Worm (Caenorhabditis elegans) whole organism, L2 larva: Measurements from ENCODE around the gene F22E5.8.
"Not testable (repeated sequence)": the region's sequence is repeated elsewhere in the genome, so short reads cannot be mapped to it uniquely, and the experiment has no call there.

ENCODE experiments used
- F13H6.1 ChIP-seq: sonication (generic microtip); optimal IDR thresholded peaks from 2 replicates; lab custom pipeline; 2016; ENCODE audit warnings: missing genetic modification characterization, missing compliant biosample characterization
- R02D3.7 ChIP-seq: fragments of 150-350 bp; optimal IDR thresholded peaks from 2 replicates; lab custom pipeline; 2014; ENCODE audit warnings: missing biosample characterization, missing genetic modification characterization
- Y55F3AM.14 ChIP-seq: fragments of 200-800 bp; sonication (Bioruptor generic); optimal IDR thresholded peaks from 2 replicates; lab custom pipeline; 2018; ENCODE audit warnings: mild to moderate bottlenecking, missing genetic modification characterization, missing compliant biosample characterization
- alr-1 ChIP-seq: fragments of 150-350 bp; optimal IDR thresholded peaks from 2 replicates; lab custom pipeline; 2014; ENCODE audit warnings: missing biosample characterization, missing genetic modification characterization
- aly-2 ChIP-seq: fragments of 150-350 bp; optimal IDR thresholded peaks from 2 replicates; lab custom pipeline; 2014; ENCODE audit warnings: missing biosample characterization, missing genetic modification characterization
- ama-1 ChIP-seq: fragments of 150-350 bp; optimal IDR thresholded peaks from 2 replicates; lab custom pipeline; 2018; ENCODE audit warnings: inconsistent platforms
- blmp-1 ChIP-seq: sonication (generic microtip); optimal IDR thresholded peaks from 2 replicates; lab custom pipeline; 2017; ENCODE audit warnings: missing genetic modification characterization, mild to moderate bottlenecking, missing compliant biosample characterization, antibody characterized with exemption, moderate library complexity; ENCODE audit not compliant: insufficient read depth
- ceh-16 ChIP-seq: fragments of 150-350 bp; optimal IDR thresholded peaks from 2 replicates; lab custom pipeline; 2014; ENCODE audit warnings: missing biosample characterization, missing genetic modification characterization
- crh-2 ChIP-seq: sonication (generic microtip); optimal IDR thresholded peaks from 2 replicates; lab custom pipeline; 2017; ENCODE audit warnings: missing biosample characterization, missing genetic modification characterization
- elt-3 ChIP-seq: sonication (generic microtip); optimal IDR thresholded peaks from 2 replicates; lab custom pipeline; 2017; ENCODE audit warnings: missing biosample characterization, missing genetic modification characterization
- fos-1 ChIP-seq: fragments of 150-350 bp; optimal IDR thresholded peaks from 2 replicates; lab custom pipeline; 2014; ENCODE audit warnings: missing biosample characterization, missing genetic modification characterization
- gmeb-1 ChIP-seq: fragments of 150-350 bp; optimal IDR thresholded peaks from 2 replicates; lab custom pipeline; 2014; ENCODE audit warnings: missing biosample characterization, missing genetic modification characterization
- nhr-10 ChIP-seq: sonication (generic microtip); optimal IDR thresholded peaks from 2 replicates; lab custom pipeline; 2017; ENCODE audit warnings: missing biosample characterization, missing genetic modification characterization
- nhr-11 ChIP-seq: fragments of 150-350 bp; optimal IDR thresholded peaks from 2 replicates; lab custom pipeline; 2014; ENCODE audit warnings: missing biosample characterization, missing genetic modification characterization
- nhr-12 ChIP-seq: fragments of 150-350 bp; optimal IDR thresholded peaks from 2 replicates; lab custom pipeline; 2014; ENCODE audit warnings: missing biosample characterization, missing genetic modification characterization
- nhr-21 ChIP-seq: fragments of 150-350 bp; optimal IDR thresholded peaks from 2 replicates; lab custom pipeline; 2014; ENCODE audit warnings: missing biosample characterization, missing genetic modification characterization
- nhr-23 ChIP-seq: fragments of 150-350 bp; optimal IDR thresholded peaks from 2 replicates; lab custom pipeline; 2014; ENCODE audit warnings: missing biosample characterization, missing genetic modification reagents, missing genetic modification characterization
- nhr-237 ChIP-seq: fragments of 150-350 bp; optimal IDR thresholded peaks from 2 replicates; lab custom pipeline; 2014; ENCODE audit warnings: missing biosample characterization, missing genetic modification characterization
- nhr-6 ChIP-seq: fragments of 150-350 bp; optimal IDR thresholded peaks from 2 replicates; lab custom pipeline; 2014; ENCODE audit warnings: missing biosample characterization, missing genetic modification characterization
- skn-1 ChIP-seq: sonication (generic microtip); optimal IDR thresholded peaks from 2 replicates; lab custom pipeline; 2017; ENCODE audit warnings: missing biosample characterization, missing genetic modification characterization
- sma-9 ChIP-seq, 2 experiments: fragments of 150-350 bp in 1 of 2; sonication (generic microtip) in 1 of 2; optimal IDR thresholded peaks; 2 replicates each; lab custom pipeline; 2014 to 2016; ENCODE audit warnings: missing genetic modification characterization in 2 of 2, mild to moderate bottlenecking in 1 of 2, missing biosample characterization in 1 of 2, missing compliant biosample characterization in 1 of 2, missing genetic modification reagents in 1 of 2, moderate library complexity in 1 of 2
- snpc-4 ChIP-seq: fragments of 150-350 bp; optimal IDR thresholded peaks from 2 replicates; lab custom pipeline; 2014; ENCODE audit warnings: missing biosample characterization, missing genetic modification characterization
- unc-55 ChIP-seq: fragments of 150-350 bp; sonication (generic microtip); optimal IDR thresholded peaks from 3 replicates; lab custom pipeline; 2014; ENCODE audit warnings: missing biosample characterization, missing genetic modification reagents, missing genetic modification characterization
- ztf-1 ChIP-seq: fragments of 200-800 bp; sonication (Bioruptor generic); conservative IDR thresholded peaks from 2 replicates; pipeline ENCODE4 v1.3.6; 2022; ENCODE audit warnings: missing genetic modification characterization, missing compliant biosample characterization
- ztf-11 ChIP-seq: sonication (generic microtip); optimal IDR thresholded peaks from 2 replicates; lab custom pipeline; 2017; ENCODE audit warnings: missing biosample characterization, missing genetic modification characterization

Gene F22E5.8

ce11 chrII:2639401-2640088, at the start of gene F22E5.8:
Gene F22E5.8 (plus strand): TSS chrII:2640038.
- not testable (repeated sequence) for TF ChIP-seq nhr-10, crh-2, blmp-1 (tag; lab: Kevin White, UChicago)

DNA sequence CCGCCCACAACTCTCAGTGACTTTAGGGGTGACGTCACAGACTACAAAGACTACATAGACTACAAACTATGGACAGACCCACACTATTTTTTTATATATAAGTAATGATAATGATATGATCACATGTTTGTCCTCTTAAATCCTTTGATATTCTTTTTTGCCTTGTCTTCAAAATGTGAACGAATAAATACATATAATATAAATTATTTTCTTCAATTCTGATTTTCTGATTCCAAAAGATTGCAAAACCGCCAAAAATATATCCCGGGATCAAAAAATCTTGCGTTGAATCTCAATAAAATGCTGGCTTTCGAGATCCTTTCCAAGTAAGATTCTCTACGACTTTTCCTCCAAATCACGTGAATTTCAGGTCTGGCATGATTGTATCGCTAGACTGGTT, 39.7 kb upstream of the F22E5.8 start, which contains the start of gene F33H12.1:
TSS of gene F33H12.1 (plus strand) at position 301 of the 400 bp plus-strand sequence.
- not testable (repeated sequence) for TF ChIP-seq aly-2; ama-1 (lab: Kevin White, UChicago); sma-9 (GFP tag; optimal IDR thresholded peaks at IDR 0.05; lab: Kevin White, UChicago); sma-9 (tag; optimal IDR thresholded peaks at IDR 0.05; lab: Kevin White, UChicago)

ce11 chrII:2600931-2601330, 38.9 kb upstream of the F22E5.8 start:
- TF ChIP-seq R02D3.7 (no peak), nhr-12 (tag; lab: Kevin White, UChicago) (no peak)

ce11 chrII:2605319-2605718, 34.5 kb upstream of the F22E5.8 start, which contains the start of gene sri-77:
Gene sri-77 (minus strand): TSS chrII:2605419.
- TF ChIP-seq nhr-12 (tag; lab: Kevin White, UChicago) (no peak), gmeb-1 (tag; lab: Kevin White, UChicago) (no peak), alr-1 (tag; lab: Kevin White, UChicago) (no peak), ztf-1 (GFP tag; lab: Robert Waterston, UW) (no peak), ceh-16 (tag; lab: Kevin White, UChicago) (no peak), skn-1 (tag; lab: Kevin White, UChicago) (no peak), nhr-6 (no peak), nhr-237 (no peak), nhr-21 (tag; lab: Kevin White, UChicago) (no peak), sma-9 (GFP tag; optimal IDR thresholded peaks at IDR 0.05; lab: Kevin White, UChicago) (no peak), sma-9 (tag; optimal IDR thresholded peaks at IDR 0.05; lab: Kevin White, UChicago) (no peak)

ce11 chrII:2610202-2610912, 29.5 kb upstream of the F22E5.8 start, which contains the start of gene sri-38:
Gene sri-38 (plus strand): TSS chrII:2610862.
- TF ChIP-seq nhr-10 (tag; lab: Kevin White, UChicago), result no peak
- TF ChIP-seq crh-2 (tag; lab: Kevin White, UChicago), result peak; percentile 49
- TF ChIP-seq fos-1 (tag; lab: Kevin White, UChicago), result peak; percentile 95
- TF ChIP-seq, all 48 proteins: peak for 2

DNA sequence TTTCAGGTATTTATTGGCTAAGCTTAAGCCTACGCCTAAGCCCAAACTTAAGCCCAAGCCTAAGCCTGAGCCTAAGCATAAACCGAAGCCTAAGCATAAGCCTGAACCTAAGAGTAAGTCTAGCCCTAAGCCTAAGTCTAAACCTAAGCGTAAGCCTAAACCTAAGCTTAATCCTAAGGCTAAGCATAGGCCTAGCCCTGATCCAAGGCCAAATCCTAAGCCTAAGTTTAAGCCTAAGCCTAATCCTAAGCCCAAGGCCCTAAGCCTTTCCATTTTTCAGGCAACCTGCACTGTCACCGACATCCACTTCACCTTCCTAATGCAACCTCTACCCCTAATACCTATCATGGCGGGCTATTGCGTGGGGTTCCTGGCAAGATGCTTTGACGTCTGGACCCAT, 28.8 kb upstream of the F22E5.8 start:
- TF ChIP-seq gmeb-1 (tag; lab: Kevin White, UChicago) (no peak), nhr-11 (tag; lab: Kevin White, UChicago) (no peak), F13H6.1 (tag; lab: Kevin White, UChicago) (no peak), elt-3 (tag; lab: Kevin White, UChicago) (no peak), ztf-11 (tag; lab: Kevin White, UChicago) (no peak), Y55F3AM.14 (GFP tag; lab: Kevin White, UChicago) (no peak), skn-1 (tag; lab: Kevin White, UChicago) (no peak)

DNA sequence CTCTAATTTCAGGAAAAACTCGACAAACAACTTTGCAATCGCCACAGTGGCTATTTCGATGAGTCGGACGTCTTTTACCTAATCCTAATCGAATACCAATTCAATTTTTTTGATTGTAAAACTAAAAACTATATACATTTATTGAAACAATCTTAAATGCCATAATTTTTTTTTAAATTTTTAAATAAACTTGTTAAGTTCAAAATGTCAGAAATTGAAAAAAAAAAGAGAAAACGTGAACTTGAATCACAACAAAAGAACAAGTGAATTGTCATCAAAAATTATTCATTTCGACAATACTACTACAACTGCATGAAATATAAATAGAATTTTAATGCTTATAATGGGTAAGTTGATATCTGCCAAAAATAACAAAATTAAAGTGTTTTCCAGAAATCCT, 27.6 kb upstream of the F22E5.8 start, which contains the start of gene D2062.13:
TSS of gene D2062.13 (plus strand) at position 301 of the 400 bp plus-strand sequence.
- TF ChIP-seq nhr-23; unc-55; snpc-4 (tag; lab: Kevin White, UChicago): not testable (repeated sequence)
